Fruit fly (Drosophila melanogaster) whole organism, wandering third instar larva: ENCODE data around the gene amrt.

Source experiments
- Abd-B ChIP-seq: fragments of >200 bp; optimal IDR thresholded peaks from 2 replicates; lab custom pipeline; 2017; ENCODE audit warnings: missing biosample characterization, missing genetic modification characterization
- CrebA ChIP-seq: fragments of 200-800 bp; sonication (Bioruptor generic); optimal IDR thresholded peaks from 2 replicates; lab custom pipeline; 2016; ENCODE audit warnings: missing biosample characterization, mild to moderate bottlenecking, missing genetic modification characterization, borderline replicate concordance
- Dif ChIP-seq: fragments of 200-275, 200-300 bp; sonication (Bioruptor generic); optimal IDR thresholded peaks from 2 replicates; lab custom pipeline; 2018; ENCODE audit warnings: missing biosample characterization, missing genetic modification characterization; ENCODE audit not compliant: partially characterized antibody
- HLH106 ChIP-seq: fragments of 200-800 bp; optimal IDR thresholded peaks from 3 replicates; lab custom pipeline; 2019; ENCODE audit warnings: missing biosample characterization, mild to moderate bottlenecking, missing genetic modification characterization, moderate library complexity
- Hr78 ChIP-seq: fragments of >200 bp; optimal IDR thresholded peaks from 2 replicates; lab custom pipeline; 2017; ENCODE audit warnings: missing biosample characterization, missing genetic modification characterization
- Hr83 ChIP-seq: fragments of 200-300 bp; sonication (Bioruptor generic); optimal IDR thresholded peaks from 2 replicates; lab custom pipeline; 2016; ENCODE audit warnings: missing biosample characterization, mild to moderate bottlenecking, missing genetic modification characterization, moderate library complexity; ENCODE audit not compliant: poor library complexity, severe bottlenecking
- Jra ChIP-seq: sonication (Bioruptor generic); optimal IDR thresholded peaks from 2 replicates; lab custom pipeline; 2016; ENCODE audit warnings: missing biosample characterization, missing genetic modification characterization
- Mio ChIP-seq: sonication (Bioruptor generic); optimal IDR thresholded peaks from 2 replicates; lab custom pipeline; 2016; ENCODE audit warnings: missing biosample characterization, missing genetic modification characterization
- Myc ChIP-seq: fragments of >200 bp; optimal IDR thresholded peaks from 2 replicates; lab custom pipeline; 2017
- OdsH ChIP-seq: fragments of 200-800 bp; sonication (Bioruptor generic); optimal IDR thresholded peaks from 2 replicates; lab custom pipeline; 2016; ENCODE audit warnings: missing biosample characterization, mild to moderate bottlenecking, missing genetic modification characterization
- Rel ChIP-seq, 2 experiments: fragments of 200-800 bp; sonication (Bioruptor generic) in 1 of 2; optimal IDR thresholded peaks; 2 replicates in 1 of 2; 3 replicates in 1 of 2; lab custom pipeline; 2016 to 2019; ENCODE audit warnings: mild to moderate bottlenecking in 2 of 2, missing biosample characterization in 2 of 2, missing genetic modification characterization in 2 of 2, moderate library complexity in 1 of 2
- Sp1 ChIP-seq: fragments of 200-800 bp; sonication (Bioruptor generic); optimal IDR thresholded peaks from 3 replicates; lab custom pipeline; 2019; ENCODE audit warnings: missing biosample characterization, mild to moderate bottlenecking, missing genetic modification characterization, moderate library complexity
- Vsx2 ChIP-seq: fragments of 200-300, 225-300 bp; sonication (Bioruptor generic); optimal IDR thresholded peaks from 2 replicates; lab custom pipeline; 2018; ENCODE audit warnings: missing biosample characterization, missing genetic modification characterization; ENCODE audit not compliant: partially characterized antibody
- br ChIP-seq: fragments of 200-800 bp; sonication (Bioruptor generic); optimal IDR thresholded peaks from 2 replicates; lab custom pipeline; 2016; ENCODE audit warnings: missing biosample characterization, missing genetic modification characterization
- brk ChIP-seq: fragments of 200-800 bp; sonication (Bioruptor generic); optimal IDR thresholded peaks from 2 replicates; lab custom pipeline; 2016; ENCODE audit warnings: missing biosample characterization, mild to moderate bottlenecking, missing genetic modification characterization
- dl ChIP-seq, 2 experiments: fragments of 175-275, 200-275 bp in 1 of 2; fragments of 200-275 bp in 1 of 2; sonication (Bioruptor generic); optimal IDR thresholded peaks; lab custom pipeline; 2018; ENCODE audit warnings: mild to moderate bottlenecking in 2 of 2, missing biosample characterization in 2 of 2, missing genetic modification characterization in 2 of 2, moderate library complexity in 2 of 2; ENCODE audit not compliant: partially characterized antibody in 2 of 2, insufficient read depth in 1 of 2
- dmrt93B ChIP-seq: fragments of 200-800 bp; sonication (Bioruptor generic); optimal IDR thresholded peaks from 2 replicates; lab custom pipeline; 2018; ENCODE audit warnings: missing biosample characterization, mild to moderate bottlenecking, missing genetic modification characterization
- ey ChIP-seq: fragments of 200-800 bp; sonication (Bioruptor generic); optimal IDR thresholded peaks from 2 replicates; lab custom pipeline; 2016; ENCODE audit warnings: missing biosample characterization, missing genetic modification characterization
- foxo ChIP-seq, 2 experiments: fragments of 200-800 bp; sonication (Bioruptor generic); optimal IDR thresholded peaks; 2 replicates in 1 of 2; 3 replicates in 1 of 2; lab custom pipeline; 2016 to 2017; ENCODE audit warnings: missing biosample characterization in 2 of 2, missing genetic modification characterization in 2 of 2
- fru ChIP-seq: fragments of 200-800 bp; sonication (Bioruptor generic); optimal IDR thresholded peaks from 3 replicates; lab custom pipeline; 2016; ENCODE audit warnings: missing biosample characterization, mild to moderate bottlenecking, missing genetic modification characterization
- h ChIP-seq: fragments of 200-800 bp; sonication (Bioruptor generic); optimal IDR thresholded peaks from 3 replicates; lab custom pipeline; 2016; ENCODE audit warnings: missing biosample characterization, mild to moderate bottlenecking, missing genetic modification characterization
- psq ChIP-seq: fragments of 200-800 bp; sonication (Bioruptor generic); optimal IDR thresholded peaks from 3 replicates; lab custom pipeline; 2017; ENCODE audit warnings: missing biosample characterization, mild to moderate bottlenecking, missing genetic modification characterization, moderate library complexity
- rgr ChIP-seq: fragments of 200-800 bp; sonication (Bioruptor generic); optimal IDR thresholded peaks from 3 replicates; lab custom pipeline; 2016; ENCODE audit warnings: missing biosample characterization, mild to moderate bottlenecking, missing genetic modification characterization
- sv ChIP-seq: fragments of 200-800 bp; sonication (Bioruptor generic); optimal IDR thresholded peaks from 3 replicates; lab custom pipeline; 2016; ENCODE audit warnings: missing biosample characterization, missing genetic modification characterization
- tai ChIP-seq: sonication (Bioruptor generic); optimal IDR thresholded peaks from 2 replicates; lab custom pipeline; 2016; ENCODE audit warnings: missing biosample characterization, missing genetic modification characterization
- usp ChIP-seq: fragments of >200 bp; optimal IDR thresholded peaks from 2 replicates; lab custom pipeline; 2017; ENCODE audit warnings: missing biosample characterization, missing genetic modification characterization
- woc ChIP-seq: sonication (Bioruptor generic); optimal IDR thresholded peaks from 2 replicates; lab custom pipeline; 2016; ENCODE audit warnings: missing biosample characterization, mild to moderate bottlenecking, missing genetic modification characterization

Gene amrt

dm6 chrX:13821039-13821774 lies 38.9 kb downstream of the amrt start:
- peak in 1 of 2 experiments; percentile 37 for TF ChIP-seq foxo (GFP tag; optimal IDR thresholded peaks at IDR 0.05; lab: Kevin White, UChicago)
- TF ChIP-seq fru (GFP tag; lab: Kevin White, UChicago) = peak; percentile 24
- no peak for TF ChIP-seq br (GFP tag; lab: Kevin White, UChicago)
- no peak for TF ChIP-seq Hr78 (GFP tag; lab: Kevin White, UChicago)
- TF ChIP-seq HLH106 (tag; lab: Kevin White, UChicago) = peak; percentile 17
- peak; percentile 28 for TF ChIP-seq Sp1 (GFP tag; lab: Kevin White, UChicago)
- TF ChIP-seq h (GFP tag; lab: Kevin White, UChicago) = peak; percentile 6
- peak; percentile 84 for TF ChIP-seq psq (GFP tag; lab: Kevin White, UChicago)
- no peak for TF ChIP-seq woc (GFP tag; lab: Kevin White, UChicago)
- no peak for TF ChIP-seq Vsx2

dm6 chrX:13821775-13822493 lies 39.7 kb downstream of the amrt start, which contains the start of gene Clic:
Gene Clic (minus strand): TSS chrX:13822307.
- peak; percentile 66 for TF ChIP-seq Hr83 (GFP tag; lab: Kevin White, UChicago)
- peak; percentile 63 for TF ChIP-seq psq (GFP tag; lab: Kevin White, UChicago)
- no peak for TF ChIP-seq tai (GFP tag; lab: Kevin White, UChicago)
- peak; percentile 41 for TF ChIP-seq Dif (GFP tag; lab: Kevin White, UChicago)
- peak; percentile 12 for TF ChIP-seq Jra (GFP tag; lab: Kevin White, UChicago)
- peak; percentile 46 for TF ChIP-seq rgr (GFP tag; lab: Kevin White, UChicago)
- no peak for TF ChIP-seq Rel (GFP tag; optimal IDR thresholded peaks at IDR 0.05; lab: Kevin White, UChicago)
- TF ChIP-seq Rel (tag; optimal IDR thresholded peaks at IDR 0.05; lab: Kevin White, UChicago) = peak; percentile 38
- peak; percentile 15 for TF ChIP-seq OdsH
- peak; percentile 23 for TF ChIP-seq Sp1 (GFP tag; lab: Kevin White, UChicago)
- TF ChIP-seq usp (GFP tag; lab: Kevin White, UChicago) = no peak
- no peak for TF ChIP-seq CrebA (GFP tag; lab: Kevin White, UChicago)
- peak; percentile 47 for TF ChIP-seq h (GFP tag; lab: Kevin White, UChicago)

- no peak for TF ChIP-seq Abd-B (GFP tag; lab: Kevin White, UChicago)
- TF ChIP-seq brk (GFP tag; lab: Kevin White, UChicago) = no peak
- TF ChIP-seq Myc = no peak
Observed at dm6 chrX:13822753-13823152, 40.5 kb downstream of the amrt start, which contains the start of gene Nup93-1. Gene Nup93-1 (plus strand): TSS chrX:13822826.

DNA sequence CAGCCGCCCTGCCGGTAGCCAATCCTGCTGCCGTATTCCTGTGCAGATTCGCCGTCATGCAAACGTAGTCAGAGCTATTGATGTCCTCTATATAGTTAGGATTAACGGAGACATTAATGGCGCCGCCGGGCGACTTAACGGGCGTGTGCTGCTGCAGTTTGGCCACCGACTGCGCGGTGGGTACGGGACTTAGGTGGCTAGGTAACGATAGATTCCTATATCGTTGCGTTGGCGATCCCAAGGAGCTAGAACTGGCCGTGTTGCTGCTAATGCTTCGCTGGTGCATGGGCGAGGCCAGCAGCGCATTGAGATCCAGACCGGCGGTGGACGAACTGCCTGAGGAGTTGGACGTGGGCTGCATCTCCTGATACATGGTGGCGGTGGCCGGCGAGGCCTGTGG lies 46.6 kb downstream of the amrt start:
- no peak for TF ChIP-seq usp (GFP tag; lab: Kevin White, UChicago)
- no peak for TF ChIP-seq Sp1 (GFP tag; lab: Kevin White, UChicago)
- no peak for TF ChIP-seq psq (GFP tag; lab: Kevin White, UChicago)
- no peak for TF ChIP-seq HLH106 (tag; lab: Kevin White, UChicago)
- TF ChIP-seq dmrt93B = no peak
- no peak for TF ChIP-seq dl (GFP tag; optimal IDR thresholded peaks at IDR 0.05; lab: Kevin White, UChicago; ENCODE audit: insufficient read depth in 1 of 2, partially characterized antibody in 2 of 2)
- TF ChIP-seq Myc = no peak
- no peak for TF ChIP-seq Vsx2
- TF ChIP-seq woc (GFP tag; lab: Kevin White, UChicago) = no peak
- no peak for TF ChIP-seq OdsH
- TF ChIP-seq Hr83 (GFP tag; lab: Kevin White, UChicago) = no peak
- TF ChIP-seq sv = no peak
- TF ChIP-seq Jra (GFP tag; lab: Kevin White, UChicago) = no peak
- TF ChIP-seq h (GFP tag; lab: Kevin White, UChicago) = no peak
- TF ChIP-seq ey (GFP tag; lab: Kevin White, UChicago) = no peak
- no peak for TF ChIP-seq br (GFP tag; lab: Kevin White, UChicago)
- no peak for TF ChIP-seq Mio (GFP tag; lab: Kevin White, UChicago)
- no peak for TF ChIP-seq Dif (GFP tag; lab: Kevin White, UChicago)
- TF ChIP-seq fru (GFP tag; lab: Kevin White, UChicago) = no peak
